ENCODE assay signal across 1 fruit fly cellular context in the genomic region with DNA sequence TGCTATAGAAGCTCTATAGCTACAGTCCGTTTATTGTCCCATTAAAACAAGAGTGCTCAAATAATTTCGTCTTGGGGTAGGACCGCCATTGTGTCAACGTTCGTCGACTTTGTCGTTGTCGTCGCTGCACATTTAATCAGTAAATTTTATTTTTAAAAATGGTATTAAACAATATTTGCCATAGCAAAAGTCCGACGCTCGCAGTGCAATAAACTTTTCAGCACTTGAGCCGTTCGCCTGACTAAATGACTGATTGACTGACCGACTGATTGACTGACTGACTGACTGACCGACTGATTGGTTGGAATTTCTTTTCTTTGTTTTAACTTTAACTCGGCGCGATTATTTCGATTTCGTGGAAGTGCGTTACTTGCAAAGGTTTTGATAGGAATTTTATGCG.
TF ChIP-seq lines count a peak whose summit lies in the region.

No protein-coding gene starts in this region.

TF ChIP-seq in whole organism, prepupa, 60 proteins besides CTCF, POLR2A, EP300 and RAD21 (continued from another document):
- peak; percentile 96 for TF ChIP-seq vri (GFP tag; optimal IDR thresholded peaks at IDR 0.05; lab: Kevin White, UChicago)
- no peak for TF ChIP-seq CG4318 (GFP tag; optimal IDR thresholded peaks at IDR 0.05; lab: Kevin White, UChicago)
- no peak for TF ChIP-seq CG16779 (tag; optimal IDR thresholded peaks at IDR 0.05; lab: Kevin White, UChicago)
- TF ChIP-seq CG6808 (GFP tag; optimal IDR thresholded peaks at IDR 0.05; lab: Kevin White, UChicago) = no peak
- TF ChIP-seq CG15336 (GFP tag; IDR thresholded peaks at IDR 0.05; lab: Robert Waterston, UW) = no peak
- no peak for TF ChIP-seq lz (GFP tag; optimal IDR thresholded peaks at IDR 0.05; lab: Kevin White, UChicago)
- no peak for TF ChIP-seq net (GFP tag; optimal IDR thresholded peaks at IDR 0.05; lab: Kevin White, UChicago)
- peak; percentile 84 for TF ChIP-seq svp (GFP tag; lab: Kevin White, UChicago)
- no peak for TF ChIP-seq CG10669 (GFP tag; optimal IDR thresholded peaks at IDR 0.05; lab: Kevin White, UChicago)
- no peak for TF ChIP-seq acj6 (GFP tag; optimal IDR thresholded peaks at IDR 0.05; lab: Kevin White, UChicago)
- TF ChIP-seq CG6276 (GFP tag; optimal IDR thresholded peaks at IDR 0.05; lab: Kevin White, UChicago) = no peak
- TF ChIP-seq ss (GFP tag; optimal IDR thresholded peaks at IDR 0.05; lab: Kevin White, UChicago) = no peak
- TF ChIP-seq Hr39 (GFP tag; optimal IDR thresholded peaks at IDR 0.05; lab: Kevin White, UChicago) = no peak
- no peak for TF ChIP-seq CG11294 (GFP tag; IDR thresholded peaks at IDR 0.05; lab: Robert Waterston, UW)
- no peak for TF ChIP-seq cyc (GFP tag; optimal IDR thresholded peaks at IDR 0.05; lab: Kevin White, UChicago)
- no peak for TF ChIP-seq CG32006 (GFP tag; optimal IDR thresholded peaks at IDR 0.05; lab: Kevin White, UChicago)
- no peak for TF ChIP-seq CG34406 (GFP tag; optimal IDR thresholded peaks at IDR 0.05; lab: Kevin White, UChicago)
- TF ChIP-seq Sox102F (GFP tag; optimal IDR thresholded peaks at IDR 0.05; lab: Kevin White, UChicago) = no peak
- no peak for TF ChIP-seq CG8319 (GFP tag; optimal IDR thresholded peaks at IDR 0.05; lab: Kevin White, UChicago)
- TF ChIP-seq Smox (GFP tag; optimal IDR thresholded peaks at IDR 0.05; lab: Kevin White, UChicago) = no peak
- TF ChIP-seq Sox14 (GFP tag; optimal IDR thresholded peaks at IDR 0.05; lab: Kevin White, UChicago) = peak; percentile 19
- TF ChIP-seq CG9139 (GFP tag; optimal IDR thresholded peaks at IDR 0.05; lab: Kevin White, UChicago) = peak; percentile 23
